Worm (Caenorhabditis elegans) whole organism, L4 larva: ENCODE measurements around the gene R02E12.12.

ENCODE experiments used
- F26F4.8 ChIP-seq: fragments of 200-800 bp; sonication (Bioruptor generic); conservative IDR thresholded peaks from 2 replicates; pipeline ENCODE4 v1.3.6; 2022; ENCODE audit warnings: missing genetic modification characterization, missing compliant biosample characterization
- F37D6.2 ChIP-seq: sonication (generic microtip); optimal IDR thresholded peaks from 2 replicates; lab custom pipeline; 2016; ENCODE audit warnings: mild to moderate bottlenecking, missing genetic modification characterization, missing compliant biosample characterization
- F44E2.7 ChIP-seq: fragments of 200-800 bp; sonication (Bioruptor generic); IDR thresholded peaks from 2 replicates; pipeline ENCODE4 v2.1.2; 2022; ENCODE audit warnings: missing genetic modification characterization, missing compliant biosample characterization
- F49E8.2 ChIP-seq: sonication (generic microtip); optimal IDR thresholded peaks from 2 replicates; lab custom pipeline; 2016; ENCODE audit warnings: missing compliant biosample characterization, mild to moderate bottlenecking, missing genetic modification characterization, borderline replicate concordance
- T26A8.4 ChIP-seq: fragments of 200-800 bp; sonication (Bioruptor generic); IDR thresholded peaks from 2 replicates; pipeline ENCODE4 v1.3.6; 2022; ENCODE audit warnings: missing genetic modification characterization, missing compliant biosample characterization
- Y105C5A.15 ChIP-seq: fragments of 200-800 bp; sonication (Bioruptor generic); IDR thresholded peaks from 2 replicates; pipeline ENCODE4 v1.3.6; 2022; ENCODE audit warnings: missing genetic modification characterization, missing compliant biosample characterization
- Y5F2A.4 ChIP-seq: fragments of 200-800 bp; sonication (Bioruptor generic); optimal IDR thresholded peaks from 2 replicates; lab custom pipeline; 2018; ENCODE audit warnings: mild to moderate bottlenecking, missing genetic modification characterization, missing compliant biosample characterization
- ZK546.5 ChIP-seq, 2 experiments: sonication (generic microtip); optimal IDR thresholded peaks; 2 replicates each; lab custom pipeline; 2017; ENCODE audit warnings: missing biosample characterization in 2 of 2, missing genetic modification characterization in 2 of 2
- aha-1 ChIP-seq: fragments of 150-350 bp; peaks from one replicate; lab custom pipeline; 2014; ENCODE audit warnings: missing biosample characterization, missing genetic modification characterization
- ama-1 ChIP-seq: fragments of 150-350 bp; optimal IDR thresholded peaks from 2 replicates; lab custom pipeline; 2014; ENCODE audit warnings: inconsistent platforms, mixed read lengths
- arid-1 ChIP-seq: fragments of 200-800 bp; sonication (Bioruptor generic); conservative IDR thresholded peaks from 2 replicates; pipeline ENCODE4 v1.3.6; 2022; ENCODE audit warnings: missing genetic modification reagents, missing genetic modification characterization, missing compliant biosample characterization
- attf-4 ChIP-seq: sonication (generic microtip); optimal IDR thresholded peaks from 3 replicates; lab custom pipeline; 2017; ENCODE audit warnings: missing biosample characterization, missing genetic modification characterization
- ceh-20 ChIP-seq: fragments of 200-800 bp; sonication (Bioruptor generic); IDR thresholded peaks from 2 replicates; pipeline ENCODE4 v1.3.6; 2022; ENCODE audit warnings: missing genetic modification reagents, missing genetic modification characterization, missing compliant biosample characterization
- ceh-44 ChIP-seq: fragments of 200-800 bp; sonication (Bioruptor generic); IDR thresholded peaks from 2 replicates; pipeline ENCODE4 v1.3.6; 2022; ENCODE audit warnings: missing genetic modification reagents, missing genetic modification characterization, missing compliant biosample characterization
- ceh-62 ChIP-seq: sonication (generic microtip); optimal IDR thresholded peaks from 2 replicates; lab custom pipeline; 2017; ENCODE audit warnings: missing biosample characterization, missing genetic modification characterization
- ces-1 ChIP-seq: fragments of 150-350 bp; sonication (generic microtip); optimal IDR thresholded peaks from 4 replicates; lab custom pipeline; 2014; ENCODE audit warnings: missing biosample characterization, missing genetic modification reagents, missing genetic modification characterization
- cey-2 ChIP-seq: sonication (generic microtip); optimal IDR thresholded peaks from 3 replicates; lab custom pipeline; 2017; ENCODE audit warnings: missing genetic modification characterization, mild to moderate bottlenecking, missing compliant biosample characterization, antibody characterized with exemption, borderline replicate concordance; ENCODE audit not compliant: insufficient read depth
- daf-16 ChIP-seq, 3 experiments: sonication (generic microtip); optimal IDR thresholded peaks; 2 replicates each; lab custom pipeline; 2016 to 2017; ENCODE audit warnings: missing genetic modification characterization in 3 of 3, missing genetic modification reagents in 3 of 3, mild to moderate bottlenecking in 2 of 3, missing compliant biosample characterization in 2 of 3, missing biosample characterization in 1 of 3, moderate library complexity in 1 of 3
- daf-19 ChIP-seq: fragments of 200-800 bp; sonication (Bioruptor generic); conservative IDR thresholded peaks from 2 replicates; pipeline ENCODE4 v1.3.6; 2022; ENCODE audit warnings: missing genetic modification characterization, missing compliant biosample characterization
- dmd-8 ChIP-seq: fragments of 200-800 bp; sonication (Bioruptor generic); IDR thresholded peaks from 2 replicates; pipeline ENCODE4 v1.3.6; 2022; ENCODE audit warnings: missing genetic modification characterization, missing compliant biosample characterization
- dpl-1 ChIP-seq: fragments of 150-350 bp; optimal IDR thresholded peaks from 2 replicates; lab custom pipeline; 2014; ENCODE audit warnings: missing biosample characterization, missing genetic modification reagents, missing genetic modification characterization
- egl-27 ChIP-seq: sonication (generic microtip); optimal IDR thresholded peaks from 3 replicates; lab custom pipeline; 2017; ENCODE audit warnings: missing biosample characterization, missing genetic modification reagents, missing genetic modification characterization
- egl-43 ChIP-seq: fragments of 200-800 bp; sonication (Bioruptor generic); IDR thresholded peaks from 2 replicates; pipeline ENCODE4 v1.3.6; 2022; ENCODE audit warnings: missing genetic modification reagents, missing genetic modification characterization, missing compliant biosample characterization
- fkh-10 ChIP-seq: fragments of 150-350 bp; optimal IDR thresholded peaks from 2 replicates; lab custom pipeline; 2014; ENCODE audit warnings: missing biosample characterization, missing genetic modification reagents, missing genetic modification characterization
- hif-1 ChIP-seq, 2 experiments: sonication (generic microtip); optimal IDR thresholded peaks; 2 replicates each; lab custom pipeline; 2016 to 2017; ENCODE audit warnings: missing compliant biosample characterization in 2 of 2, missing genetic modification characterization in 2 of 2, missing genetic modification reagents in 2 of 2, missing genotype in 2 of 2, mild to moderate bottlenecking in 1 of 2
- hlh-11 ChIP-seq: fragments of 200-800 bp; sonication (Bioruptor generic); optimal IDR thresholded peaks from 2 replicates; lab custom pipeline; 2018; ENCODE audit warnings: mild to moderate bottlenecking, missing genetic modification characterization, missing compliant biosample characterization
- lim-7 ChIP-seq: fragments of 200-800 bp; sonication (Bioruptor generic); IDR thresholded peaks from 2 replicates; pipeline ENCODE4 v1.3.6; 2022; ENCODE audit warnings: missing genetic modification characterization, missing compliant biosample characterization
- lin-13 ChIP-seq: fragments of 150-350 bp; optimal IDR thresholded peaks from 2 replicates; lab custom pipeline; 2014; ENCODE audit warnings: missing biosample characterization, missing genetic modification reagents, missing genetic modification characterization
- lin-29 ChIP-seq: fragments of 200-800 bp; sonication (Bioruptor generic); IDR thresholded peaks from 2 replicates; pipeline ENCODE4 v1.3.6; 2022; ENCODE audit warnings: missing genetic modification reagents, missing genetic modification characterization, missing compliant biosample characterization
- lin-38 ChIP-seq: fragments of 200-800 bp; sonication (Bioruptor generic); IDR thresholded peaks from 2 replicates; pipeline ENCODE4 v1.3.6; 2022; ENCODE audit warnings: missing genetic modification reagents, missing genetic modification characterization, missing compliant biosample characterization
- lsy-2 ChIP-seq, 2 experiments: fragments of 150-350 bp in 1 of 2; sonication (generic microtip) in 1 of 2; optimal IDR thresholded peaks; 2 replicates each; lab custom pipeline; 2014 to 2017; ENCODE audit warnings: missing biosample characterization in 2 of 2, missing genetic modification characterization in 2 of 2
- mxl-3 ChIP-seq: fragments of 200-800 bp; sonication (Bioruptor generic); optimal IDR thresholded peaks from 2 replicates; lab custom pipeline; 2018; ENCODE audit warnings: mild to moderate bottlenecking, missing genetic modification characterization, missing compliant biosample characterization
- nhr-11 ChIP-seq: fragments of 150-350 bp; optimal IDR thresholded peaks from 2 replicates; lab custom pipeline; 2014; ENCODE audit warnings: missing biosample characterization, missing genetic modification characterization
- nhr-25 ChIP-seq: sonication (generic microtip); optimal IDR thresholded peaks from 2 replicates; lab custom pipeline; 2017; ENCODE audit warnings: missing genetic modification characterization, mild to moderate bottlenecking, missing compliant biosample characterization, antibody characterized with exemption, moderate library complexity, borderline replicate concordance; ENCODE audit not compliant: insufficient read depth
- nhr-28 ChIP-seq: fragments of 150-350 bp; optimal IDR thresholded peaks from 2 replicates; lab custom pipeline; 2014; ENCODE audit warnings: missing biosample characterization, missing genetic modification characterization
- nhr-48 ChIP-seq: sonication (generic microtip); optimal IDR thresholded peaks from 2 replicates; lab custom pipeline; 2016; ENCODE audit warnings: mild to moderate bottlenecking, missing genetic modification characterization, missing compliant biosample characterization
- nhr-76 ChIP-seq: fragments of 150-350 bp; optimal IDR thresholded peaks from 2 replicates; lab custom pipeline; 2014; ENCODE audit warnings: missing biosample characterization, missing genetic modification characterization
- php-3 ChIP-seq: fragments of 200-800 bp; sonication (Bioruptor generic); IDR thresholded peaks from 2 replicates; pipeline ENCODE4 v1.3.6; 2022; ENCODE audit warnings: missing genetic modification reagents, missing genetic modification characterization, missing compliant biosample characterization
- pqm-1 ChIP-seq: sonication (generic microtip); optimal IDR thresholded peaks from 2 replicates; lab custom pipeline; 2017; ENCODE audit warnings: missing biosample characterization, missing genetic modification characterization
- rbr-2 ChIP-seq: sonication (generic microtip); optimal IDR thresholded peaks from 2 replicates; lab custom pipeline; 2016; ENCODE audit warnings: missing genotype, missing genetic modification characterization, missing compliant biosample characterization
- sdz-12 ChIP-seq: fragments of 200-800 bp; sonication (Bioruptor generic); optimal IDR thresholded peaks from 2 replicates; lab custom pipeline; 2018; ENCODE audit warnings: mild to moderate bottlenecking, missing genetic modification characterization, missing compliant biosample characterization
- snpc-1.2 ChIP-seq: fragments of 200-800 bp; sonication (Bioruptor generic); IDR thresholded peaks from 2 replicates; pipeline ENCODE4 v1.3.6; 2022; ENCODE audit warnings: missing genetic modification reagents, missing genetic modification characterization, missing compliant biosample characterization
- snpc-4 ChIP-seq: fragments of 150-350 bp; optimal IDR thresholded peaks from 2 replicates; lab custom pipeline; 2014; ENCODE audit warnings: missing biosample characterization, missing genetic modification characterization
- tag-97 ChIP-seq: fragments of 200-800 bp; sonication (Bioruptor generic); IDR thresholded peaks from 2 replicates; pipeline ENCODE4 v1.3.6; 2022; ENCODE audit warnings: missing genetic modification characterization, missing compliant biosample characterization
- unc-130 ChIP-seq: sonication (generic microtip); optimal IDR thresholded peaks from 2 replicates; lab custom pipeline; 2016; ENCODE audit warnings: missing genetic modification reagents, missing genetic modification characterization, missing compliant biosample characterization
- unc-39 ChIP-seq: sonication (generic microtip); optimal IDR thresholded peaks from 2 replicates; lab custom pipeline; 2017; ENCODE audit warnings: missing biosample characterization, missing genetic modification characterization
- unc-62 ChIP-seq, 3 experiments: fragments of 150-350 bp in 1 of 3; sonication (generic microtip); optimal IDR thresholded peaks in 2 of 3; peaks in 1 of 3; 1 replicate in 1 of 3; 2 replicates in 2 of 3; lab custom pipeline; 2014 to 2017; ENCODE audit warnings: missing biosample characterization in 3 of 3, missing genetic modification characterization in 3 of 3, missing genetic modification reagents in 3 of 3, missing genotype in 1 of 3
- vab-7 ChIP-seq: fragments of 200-800 bp; sonication (Bioruptor generic); IDR thresholded peaks from 2 replicates; pipeline ENCODE4 v1.3.6; 2022; ENCODE audit warnings: missing genetic modification reagents, missing genetic modification characterization, missing compliant biosample characterization
- zag-1 ChIP-seq: fragments of 150-350 bp; optimal IDR thresholded peaks from 2 replicates; lab custom pipeline; 2014; ENCODE audit warnings: missing biosample characterization, missing genetic modification characterization
- ztf-11 ChIP-seq: fragments of 150-350 bp; optimal IDR thresholded peaks from 2 replicates; lab custom pipeline; 2014; ENCODE audit warnings: missing biosample characterization, missing genetic modification characterization
- ztf-7 ChIP-seq: fragments of 150-350 bp; optimal IDR thresholded peaks from 2 replicates; lab custom pipeline; 2014; ENCODE audit warnings: missing biosample characterization, missing genetic modification characterization

Gene R02E12.12

DNA sequence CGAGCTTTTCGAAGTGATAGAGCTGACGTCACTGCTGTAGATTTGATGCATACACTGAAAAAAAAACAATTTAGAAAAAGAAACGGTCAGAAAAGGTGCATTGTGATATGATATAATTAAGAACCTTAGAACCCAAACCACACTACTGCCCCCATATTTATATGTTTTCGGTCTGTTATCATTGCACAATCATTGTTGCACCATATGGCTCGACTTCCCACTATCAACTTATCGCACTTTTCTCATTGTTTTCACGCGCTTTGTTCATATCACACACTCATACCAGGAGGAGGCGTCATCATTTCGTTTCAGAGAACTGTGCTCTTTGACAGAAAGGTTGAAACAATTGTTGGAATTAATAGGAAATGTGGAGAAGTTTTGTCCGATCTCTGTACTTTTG, 5.6 kb downstream of the R02E12.12 start (continued):
- no peak for TF ChIP-seq Y5F2A.4 (GFP tag; lab: Kevin White, UChicago)
- no peak for TF ChIP-seq lin-29 (GFP tag; lab: Robert Waterston, UW)
- no peak for TF ChIP-seq unc-39 (tag; lab: Kevin White, UChicago)
- TF ChIP-seq snpc-1.2 (GFP tag; lab: Robert Waterston, UW), result no peak
- no peak for TF ChIP-seq dpl-1 (GFP tag; lab: Kevin White, UChicago)
- peak; percentile 57 for TF ChIP-seq php-3 (GFP tag; lab: Robert Waterston, UW)
- TF ChIP-seq lin-13 (GFP tag; lab: Kevin White, UChicago), result peak; percentile 9
- TF ChIP-seq F26F4.8 (GFP tag; lab: Robert Waterston, UW), result no peak
- no peak for TF ChIP-seq lin-38
- TF ChIP-seq ztf-11, result no peak
- no peak for TF ChIP-seq arid-1 (GFP tag; lab: Robert Waterston, UW)
- no peak for TF ChIP-seq mxl-3 (GFP tag; lab: Kevin White, UChicago)
- TF ChIP-seq ztf-7, result peak; percentile 98
- no peak for TF ChIP-seq egl-43
- TF ChIP-seq Y105C5A.15 (GFP tag; lab: Robert Waterston, UW), result no peak
- no peak for TF ChIP-seq ceh-62 (tag; lab: Kevin White, UChicago)
- no peak for TF ChIP-seq nhr-76
- TF ChIP-seq ama-1 (lab: Kevin White, UChicago), result no peak
- TF ChIP-seq ces-1 (GFP tag; lab: Kevin White, UChicago), result no peak
- no peak for TF ChIP-seq T26A8.4 (GFP tag; lab: Robert Waterston, UW)
- TF ChIP-seq lsy-2 (tag; optimal IDR thresholded peaks at IDR 0.05; lab: Kevin White, UChicago), result peak in 1 of 2 experiments; percentile 42
- TF ChIP-seq attf-4 (tag; lab: Kevin White, UChicago), result no peak
- no peak for TF ChIP-seq unc-130 (GFP tag; lab: Kevin White, UChicago)
- no peak for TF ChIP-seq fkh-10 (GFP tag; lab: Kevin White, UChicago)
- peak in 1 of 2 experiments; percentile 14 for TF ChIP-seq unc-62 (GFP tag; optimal IDR thresholded peaks at IDR 0.05 in 1 of 2; lab: Kevin White, UChicago)
- no peak for TF ChIP-seq unc-62 (tag; optimal IDR thresholded peaks at IDR 0.05; lab: Kevin White, UChicago)
- TF ChIP-seq vab-7 (GFP tag; lab: Robert Waterston, UW), result no peak
- no peak for TF ChIP-seq tag-97 (GFP tag; lab: Robert Waterston, UW)
- TF ChIP-seq nhr-11 (tag; lab: Kevin White, UChicago), result no peak
- no peak for TF ChIP-seq rbr-2
- no peak for TF ChIP-seq zag-1
- TF ChIP-seq ceh-44, result no peak
- no peak for TF ChIP-seq nhr-25 (tag; lab: Kevin White, UChicago)
- peak in 1 of 2 experiments; percentile 12 for TF ChIP-seq daf-16 (GFP tag; optimal IDR thresholded peaks at IDR 0.05; lab: Kevin White, UChicago)
- peak; percentile 97 for TF ChIP-seq daf-16 (tag; optimal IDR thresholded peaks at IDR 0.05; lab: Kevin White, UChicago)
- no peak for TF ChIP-seq F44E2.7 (GFP tag; lab: Robert Waterston, UW)
- TF ChIP-seq hif-1 (tag; optimal IDR thresholded peaks at IDR 0.05; lab: Kevin White, UChicago), result peak in 1 of 2 experiments; percentile 14
- no peak for TF ChIP-seq snpc-4 (tag; lab: Kevin White, UChicago)
- no peak for TF ChIP-seq ZK546.5 (tag; optimal IDR thresholded peaks at IDR 0.05; lab: Kevin White, UChicago)
- no peak for TF ChIP-seq F49E8.2
- peak; percentile 92 for TF ChIP-seq hlh-11 (tag; lab: Kevin White, UChicago)
- peak; percentile 73 for TF ChIP-seq aha-1 (tag; lab: Kevin White, UChicago)
- TF ChIP-seq cey-2 (tag; lab: Kevin White, UChicago), result no peak
- no peak for TF ChIP-seq dmd-8 (GFP tag; lab: Robert Waterston, UW)
- TF ChIP-seq F37D6.2 (tag; lab: Kevin White, UChicago), result no peak
- no peak for TF ChIP-seq egl-27 (tag; lab: Kevin White, UChicago)
- TF ChIP-seq lim-7, result no peak
- no peak for TF ChIP-seq ceh-20 (GFP tag; lab: Robert Waterston, UW)
- TF ChIP-seq sdz-12 (GFP tag; lab: Kevin White, UChicago), result no peak
- TF ChIP-seq pqm-1 (tag; lab: Kevin White, UChicago), result peak; percentile 98
- TF ChIP-seq nhr-48 (tag; lab: Kevin White, UChicago), result peak; percentile 67
- no peak for TF ChIP-seq daf-19 (GFP tag; lab: Robert Waterston, UW)
- peak; percentile 94 for TF ChIP-seq nhr-28 (tag; lab: Kevin White, UChicago)
